Fruit fly (Drosophila melanogaster) S2 (cell line): ENCODE results near the gene CG4743.

ENCODE experiments used
- CG8478 ChIP-seq: fragments of >200 bp; optimal IDR thresholded peaks from 2 replicates; lab custom pipeline; 2018
- CTCF ChIP-seq, 2 experiments: fragments of >200 bp; optimal IDR thresholded peaks; 2 replicates each; lab custom pipeline; 2018

dm6 chr3R:25686698-25687420, 6.5 kb upstream of the CG4743 start, which contains the start of gene CLS:
- TF ChIP-seq CG8478 (lab: Kevin White, UChicago): no peak
- TF ChIP-seq CTCF (optimal IDR thresholded peaks at IDR 0.05; lab: Kevin White, UChicago): no peak
